Fruit fly (Drosophila melanogaster) whole organism: ENCODE results near the gene Trpgamma.

Experiments
- CG8478 ChIP-seq: fragments of >200 bp; optimal IDR thresholded peaks from 2 replicates; lab custom pipeline; 2018; ENCODE audit warnings: inconsistent platforms
- Dll ChIP-seq: fragments of >200 bp; optimal IDR thresholded peaks from 2 replicates; lab custom pipeline; 2017
- pan ChIP-seq: fragments of >200 bp; optimal IDR thresholded peaks from 2 replicates; lab custom pipeline; 2017
- psq ChIP-seq: fragments of >200 bp; optimal IDR thresholded peaks from 2 replicates; lab custom pipeline; 2017

dm6 chr2L:16683958-16684877 is 7.7 kb upstream of the Trpgamma start, which contains the start of gene CG31807:
- TF ChIP-seq psq (no peak), CG8478 (no peak), pan (lab: Kevin White, UChicago) (no peak), Dll (no peak)
